Fruit fly (Drosophila melanogaster): Measurements from ENCODE around the gene Sb.

Gene Sb

DNA sequence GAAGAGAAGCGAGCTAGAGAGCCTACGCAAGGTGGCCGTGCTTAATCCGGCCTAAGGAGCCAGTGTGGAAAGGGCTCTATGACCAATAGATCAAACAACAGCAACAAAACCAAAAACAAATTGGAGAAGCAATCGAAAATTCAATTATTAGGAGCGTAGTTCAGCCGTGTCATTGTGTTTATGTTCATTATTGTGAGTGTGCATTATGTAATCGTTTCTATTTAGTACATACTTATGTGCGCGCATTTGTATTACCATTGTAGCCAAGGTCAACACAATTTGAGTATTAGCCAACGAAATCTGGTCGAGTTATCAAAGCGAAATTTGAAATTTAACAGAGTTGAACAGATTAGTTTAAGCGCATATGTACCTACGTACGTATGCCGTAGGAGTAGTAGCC is 32.8 kb downstream of the Sb start:
- TF ChIP-seq CG3919 (GFP tag; optimal IDR thresholded peaks at IDR 0.05): no peak
- TF ChIP-seq svp (GFP tag): no peak
- TF ChIP-seq Sox14 (GFP tag; optimal IDR thresholded peaks at IDR 0.05): no peak
- no peak for TF ChIP-seq eg (GFP tag; IDR thresholded peaks at IDR 0.05)
- no peak for TF ChIP-seq Met (GFP tag; optimal IDR thresholded peaks at IDR 0.05)

DNA sequence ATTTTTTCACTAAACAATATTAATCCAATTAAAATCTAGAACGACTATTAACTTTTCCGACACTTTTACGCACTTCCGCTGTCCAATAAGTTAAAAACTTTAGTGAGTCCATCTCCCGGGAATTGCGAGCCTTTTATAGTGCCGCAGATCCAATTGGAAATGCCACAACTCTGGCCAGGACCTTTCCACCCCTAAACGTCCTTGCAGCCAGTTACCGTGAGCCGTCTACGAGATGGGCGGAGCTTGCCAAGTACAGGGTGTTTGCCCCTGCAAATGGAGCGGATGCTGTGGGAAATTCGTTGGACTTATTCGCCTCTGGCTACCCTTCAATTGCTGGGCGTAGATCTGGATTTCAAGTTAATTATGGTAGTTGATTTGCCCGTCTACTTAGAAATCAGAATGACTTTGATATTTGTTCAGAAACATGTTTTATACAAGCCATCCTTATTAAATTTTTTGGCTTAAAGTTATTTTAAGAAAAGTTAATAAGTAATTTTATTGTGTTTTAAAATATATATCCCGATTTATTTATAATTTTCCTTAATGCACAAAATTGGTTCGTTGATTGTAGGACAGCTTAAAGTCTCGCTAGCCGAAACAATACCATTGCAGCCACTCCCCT is 35.4 kb downstream of the Sb start, which contains the start of gene Fer2:
TSS of gene Fer2 (minus strand) at position 74 of the 622 bp plus-strand sequence.
- TF ChIP-seq CG6808 (GFP tag; optimal IDR thresholded peaks at IDR 0.05): peak; percentile 58
- TF ChIP-seq Met (GFP tag; optimal IDR thresholded peaks at IDR 0.05): peak; percentile 24
- TF ChIP-seq Gug (GFP tag; IDR thresholded peaks at IDR 0.05): no peak
- TF ChIP-seq spab (GFP tag; optimal IDR thresholded peaks at IDR 0.05): peak; percentile 14
- TF ChIP-seq CG11762 (GFP tag; optimal IDR thresholded peaks at IDR 0.05; ENCODE audit: insufficient read depth): peak; percentile 23
- no peak for TF ChIP-seq vri (GFP tag; optimal IDR thresholded peaks at IDR 0.05)
- TF ChIP-seq CG7368 (GFP tag; optimal IDR thresholded peaks at IDR 0.05): peak; percentile 17
- TF ChIP-seq CG10669 (GFP tag; optimal IDR thresholded peaks at IDR 0.05): peak; percentile 54
- peak; percentile 25 for TF ChIP-seq CG3032 (tag; optimal IDR thresholded peaks at IDR 0.05)
- TF ChIP-seq fd59A (GFP tag; optimal IDR thresholded peaks at IDR 0.05): no peak
- peak; percentile 49 for TF ChIP-seq Ets96B (tag; optimal IDR thresholded peaks at IDR 0.05)
- TF ChIP-seq Eip93F (GFP tag; optimal IDR thresholded peaks at IDR 0.05): no peak
- no peak for TF ChIP-seq CG11294 (GFP tag; IDR thresholded peaks at IDR 0.05)
- TF ChIP-seq CG3919 (GFP tag; optimal IDR thresholded peaks at IDR 0.05): peak; percentile 36
- TF ChIP-seq OdsH (GFP tag; optimal IDR thresholded peaks at IDR 0.05): no peak
- peak; percentile 14 for TF ChIP-seq cyc (GFP tag; optimal IDR thresholded peaks at IDR 0.05)

DNA sequence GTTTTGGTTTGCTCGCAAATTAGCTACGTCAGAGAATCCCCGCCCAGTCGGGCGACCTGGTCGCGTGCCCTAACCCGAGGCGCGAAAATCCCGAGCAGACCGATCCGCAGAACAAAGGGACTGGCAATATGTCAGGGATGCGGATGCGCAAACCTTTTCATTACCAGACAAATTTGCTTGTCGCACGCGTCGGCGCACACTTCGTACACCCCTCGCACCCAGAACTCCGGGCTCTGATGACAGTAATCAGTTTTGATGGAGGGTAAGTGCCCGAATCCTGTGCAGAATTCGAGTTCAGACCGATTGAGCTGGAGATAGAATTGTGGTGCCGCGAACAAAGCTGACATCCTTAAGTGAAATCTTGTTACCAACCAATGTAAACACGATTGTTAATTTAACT is 36.4 kb downstream of the Sb start:
- TF ChIP-seq Sox102F (GFP tag; optimal IDR thresholded peaks at IDR 0.05): no peak

DNA sequence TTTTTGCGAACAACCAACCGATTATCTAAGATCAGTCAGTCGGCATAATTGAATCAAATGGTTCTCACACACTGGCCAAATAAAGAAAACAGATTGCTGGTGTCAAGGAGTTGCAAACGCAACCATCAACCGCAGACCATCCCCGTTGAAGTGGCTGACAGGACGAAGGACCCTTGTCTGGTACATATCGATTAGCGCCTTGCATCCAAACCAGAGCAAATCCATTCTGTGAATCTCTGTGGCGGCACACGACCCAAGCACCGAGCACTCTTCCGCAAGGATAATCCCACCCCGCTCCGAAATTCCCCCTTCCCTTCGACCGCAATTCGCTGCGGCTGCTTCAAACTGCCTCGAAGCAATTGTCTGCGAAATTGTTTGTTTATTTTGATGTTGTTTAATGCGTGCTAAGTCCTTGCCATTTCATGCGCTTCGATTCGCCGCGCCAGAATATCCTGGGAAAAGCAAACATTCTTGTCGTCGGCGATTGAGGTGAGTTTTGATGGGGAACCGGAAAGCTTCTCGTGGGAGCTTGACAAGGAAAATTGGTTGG is 37.5 kb downstream of the Sb start:
- TF ChIP-seq CG6792 (GFP tag; optimal IDR thresholded peaks at IDR 0.05) (no peak), Ets21C (GFP tag; optimal IDR thresholded peaks at IDR 0.05) (no peak), topi (GFP tag; optimal IDR thresholded peaks at IDR 0.05) (no peak), pdm3 (GFP tag; optimal IDR thresholded peaks at IDR 0.05) (no peak), eg (GFP tag; IDR thresholded peaks at IDR 0.05) (no peak), Met (GFP tag; optimal IDR thresholded peaks at IDR 0.05) (no peak), CG3919 (GFP tag; optimal IDR thresholded peaks at IDR 0.05) (no peak), CG31627 (GFP tag; optimal IDR thresholded peaks at IDR 0.05) (no peak), CG11294 (GFP tag; IDR thresholded peaks at IDR 0.05) (no peak), Ets96B (tag; optimal IDR thresholded peaks at IDR 0.05) (no peak), CG8632 (GFP tag; optimal IDR thresholded peaks at IDR 0.05) (no peak)

DNA sequence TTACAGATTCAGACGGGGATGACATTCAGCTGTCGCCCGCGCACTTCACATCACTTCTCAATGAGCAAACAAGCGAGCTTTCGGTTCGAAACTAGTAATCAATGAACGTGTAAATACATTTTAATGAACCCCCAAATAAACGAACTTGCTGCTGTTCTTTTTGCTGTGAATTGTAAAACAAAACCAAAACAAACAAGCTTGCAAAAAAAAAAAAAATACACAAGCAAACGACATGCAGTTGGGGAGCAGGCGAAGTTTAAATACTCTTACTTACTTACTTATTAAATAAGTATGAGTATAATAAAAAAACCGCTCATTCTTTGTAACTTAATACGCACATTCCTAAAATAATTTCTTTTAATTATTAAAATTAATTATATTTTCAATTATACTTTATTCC is 38.3 kb downstream of the Sb start:
- no peak for TF ChIP-seq CG10669 (GFP tag; optimal IDR thresholded peaks at IDR 0.05)
- peak in 1 of 2 experiments; percentile 24 for TF ChIP-seq salr (GFP tag; optimal IDR thresholded peaks at IDR 0.05)
- no peak for TF ChIP-seq CG7368 (GFP tag; optimal IDR thresholded peaks at IDR 0.05)
- peak; percentile 54 for TF ChIP-seq Sox102F (GFP tag; optimal IDR thresholded peaks at IDR 0.05)
- TF ChIP-seq Eip75B (GFP tag; optimal IDR thresholded peaks at IDR 0.05): no peak
- peak; percentile 23 for TF ChIP-seq CG6792 (GFP tag; optimal IDR thresholded peaks at IDR 0.05)
- TF ChIP-seq Hr4 (GFP tag; optimal IDR thresholded peaks at IDR 0.05): no peak
- peak; percentile 49 for TF ChIP-seq CG6276 (GFP tag; optimal IDR thresholded peaks at IDR 0.05)
- peak; percentile 23 for TF ChIP-seq Met (GFP tag; optimal IDR thresholded peaks at IDR 0.05)
- no peak for TF ChIP-seq dac (GFP tag; optimal IDR thresholded peaks at IDR 0.05)
- peak; percentile 26 for TF ChIP-seq CG32006 (GFP tag; optimal IDR thresholded peaks at IDR 0.05)
- no peak for TF ChIP-seq spab (GFP tag; optimal IDR thresholded peaks at IDR 0.05)
- no peak for TF ChIP-seq Ets96B (tag; optimal IDR thresholded peaks at IDR 0.05)
- no peak for TF ChIP-seq svp (GFP tag)
- peak; percentile 64 for TF ChIP-seq CG8632 (GFP tag; optimal IDR thresholded peaks at IDR 0.05)
- TF ChIP-seq Hr38 (GFP tag; optimal IDR thresholded peaks at IDR 0.05): no peak
- no peak for TF ChIP-seq dsx (GFP tag; optimal IDR thresholded peaks at IDR 0.05; ENCODE audit: poor library complexity, severe bottlenecking)
- TF ChIP-seq Ets21C (GFP tag; optimal IDR thresholded peaks at IDR 0.05): no peak
- TF ChIP-seq CG11902 (GFP tag; optimal IDR thresholded peaks at IDR 0.05): no peak
- peak; percentile 50; the same call in 2 of the 3 replicates for TF ChIP-seq CG8119 (GFP tag; IDR thresholded peaks at IDR 0.05)
- TF ChIP-seq fkh (GFP tag; optimal IDR thresholded peaks at IDR 0.05): no peak
- TF ChIP-seq CG9139 (GFP tag; optimal IDR thresholded peaks at IDR 0.05): no peak
- peak; percentile 41 for TF ChIP-seq OdsH (GFP tag; optimal IDR thresholded peaks at IDR 0.05)
- peak; percentile 89 for TF ChIP-seq eg (GFP tag; IDR thresholded peaks at IDR 0.05)
- peak; percentile 49 for TF ChIP-seq achi (GFP tag; optimal IDR thresholded peaks at IDR 0.05)
- TF ChIP-seq pdm3 (GFP tag; optimal IDR thresholded peaks at IDR 0.05): peak; percentile 4
- peak; percentile 81 for TF ChIP-seq CG6163 (GFP tag; IDR thresholded peaks at IDR 0.05)
- peak; percentile 10 for TF ChIP-seq CG11762 (GFP tag; optimal IDR thresholded peaks at IDR 0.05; ENCODE audit: insufficient read depth)
- TF ChIP-seq Gug (GFP tag; IDR thresholded peaks at IDR 0.05): no peak

Data from whole organism, prepupa.